Fruit fly (Drosophila melanogaster) whole organism, adult: ENCODE measurements around the gene PrBP.

ENCODE experiments used
- CG12768 ChIP-seq: fragments of 200-800 bp; sonication (Bioruptor generic); optimal IDR thresholded peaks from 2 replicates; lab custom pipeline; 2017; ENCODE audit warnings: missing biosample characterization, missing genetic modification characterization, mild to moderate bottlenecking, moderate library complexity, missing genetic modification reagents
- CG5204 ChIP-seq: fragments of 200-800 bp; sonication (Bioruptor generic); optimal IDR thresholded peaks from 2 replicates; lab custom pipeline; 2016; ENCODE audit warnings: missing biosample characterization, missing genetic modification characterization
- Clk ChIP-seq: fragments of 200-800 bp; sonication (Bioruptor generic); optimal IDR thresholded peaks from 2 replicates; lab custom pipeline; 2017; ENCODE audit warnings: missing biosample characterization, missing genetic modification characterization
- Hr96 ChIP-seq: fragments of 200-800 bp; sonication (Bioruptor generic); optimal IDR thresholded peaks from 2 replicates; lab custom pipeline; 2016; ENCODE audit warnings: missing biosample characterization, missing genetic modification characterization
- Mnt ChIP-seq: fragments of 200-800 bp; sonication (Bioruptor generic); optimal IDR thresholded peaks from 2 replicates; lab custom pipeline; 2016; ENCODE audit warnings: missing biosample characterization, mild to moderate bottlenecking, missing genetic modification characterization
- bab1 ChIP-seq: fragments of 200-800 bp; sonication (Bioruptor generic); optimal IDR thresholded peaks from 3 replicates; lab custom pipeline; 2019; ENCODE audit warnings: missing biosample characterization, mild to moderate bottlenecking, missing genetic modification characterization, moderate library complexity
- cnc ChIP-seq, 2 experiments: fragments of >200 bp; optimal IDR thresholded peaks; 2 replicates each; lab custom pipeline; 2017
- pad ChIP-seq: fragments of 200-800 bp; sonication (Bioruptor generic); optimal IDR thresholded peaks from 3 replicates; lab custom pipeline; 2017; ENCODE audit warnings: missing biosample characterization, missing genetic modification characterization, mild to moderate bottlenecking, moderate library complexity, missing genetic modification reagents
- toe ChIP-seq: fragments of 200-800 bp; sonication (Bioruptor generic); optimal IDR thresholded peaks from 2 replicates; lab custom pipeline; 2016; ENCODE audit warnings: missing biosample characterization, missing genetic modification characterization

dm6 chr2L:8690382-8690781, 4.6 kb upstream of the PrBP start:
- no peak for TF ChIP-seq bab1 (GFP tag; lab: Kevin White, UChicago)
- no peak for TF ChIP-seq pad (GFP tag; lab: Kevin White, UChicago)
- TF ChIP-seq CG5204 (GFP tag; lab: Kevin White, UChicago), result no peak
- no peak for TF ChIP-seq toe (GFP tag; lab: Kevin White, UChicago)
- TF ChIP-seq cnc (optimal IDR thresholded peaks at IDR 0.05; lab: Kevin White, UChicago), result no peak
- no peak for TF ChIP-seq CG12768 (GFP tag; lab: Kevin White, UChicago)
- TF ChIP-seq Clk (GFP tag; lab: Kevin White, UChicago), result no peak
- no peak for TF ChIP-seq Hr96 (GFP tag; lab: Kevin White, UChicago)
- TF ChIP-seq Mnt (GFP tag; lab: Kevin White, UChicago), result no peak
